Fruit fly (Drosophila melanogaster): Measurements from ENCODE around the gene msd1.

msd1 gene

dm6 chr3L:1352065-1352464, 20.5 kb downstream of the msd1 start:
- TF ChIP-seq CG33017 (tag; optimal IDR thresholded peaks at IDR 0.05) (no peak), CG12768 (GFP tag; optimal IDR thresholded peaks at IDR 0.05) (no peak), CG1620 (GFP tag; optimal IDR thresholded peaks at IDR 0.05) (peak; percentile 48), Hr96 (GFP tag; optimal IDR thresholded peaks at IDR 0.05) (no peak), ovo (GFP tag; optimal IDR thresholded peaks at IDR 0.05) (peak; percentile 76), Clk (GFP tag; optimal IDR thresholded peaks at IDR 0.05) (no peak), CG11617 (GFP tag; optimal IDR thresholded peaks at IDR 0.05) (peak; percentile 37), bab1 (GFP tag; optimal IDR thresholded peaks at IDR 0.05) (peak; percentile 67), cic (GFP tag; optimal IDR thresholded peaks at IDR 0.05) (no peak), cnc (optimal IDR thresholded peaks at IDR 0.05) (no peak), CG5204 (GFP tag; optimal IDR thresholded peaks at IDR 0.05) (no peak), pad (GFP tag; optimal IDR thresholded peaks at IDR 0.05) (no peak), CG7045 (GFP tag; optimal IDR thresholded peaks at IDR 0.05) (no peak), CG14711 (tag; optimal IDR thresholded peaks at IDR 0.05) (no peak), Mnt (GFP tag; optimal IDR thresholded peaks at IDR 0.05) (peak; percentile 20), kay (GFP tag; ENCODE audit: borderline replicate concordance) (no peak), tj (GFP tag; optimal IDR thresholded peaks at IDR 0.05) (no peak), Crg-1 (GFP tag; optimal IDR thresholded peaks at IDR 0.05) (peak; percentile 27), CG7101 (tag; optimal IDR thresholded peaks at IDR 0.05) (peak; percentile 13), toe (GFP tag; optimal IDR thresholded peaks at IDR 0.05) (no peak)

DNA sequence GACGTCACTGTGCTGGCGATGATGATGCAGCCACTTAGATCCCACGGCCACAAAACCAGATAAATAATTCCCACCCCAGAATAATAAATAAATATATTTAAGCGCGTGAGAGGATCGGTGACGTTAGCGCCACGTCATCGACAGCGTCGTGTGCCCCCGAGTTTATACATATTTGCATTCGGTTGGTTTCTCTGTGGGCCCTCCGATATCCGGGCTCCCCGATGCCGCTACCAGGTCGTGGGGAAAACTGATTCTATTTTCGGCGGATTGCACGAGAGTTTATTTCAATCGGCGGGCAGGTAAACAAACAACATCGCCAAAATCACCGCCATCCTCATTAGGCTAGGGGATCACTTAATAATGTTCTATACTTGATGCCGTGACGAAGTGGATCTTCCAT, 22.7 kb downstream of the msd1 start:
- TF ChIP-seq CG1620 (GFP tag; optimal IDR thresholded peaks at IDR 0.05): no peak

DNA sequence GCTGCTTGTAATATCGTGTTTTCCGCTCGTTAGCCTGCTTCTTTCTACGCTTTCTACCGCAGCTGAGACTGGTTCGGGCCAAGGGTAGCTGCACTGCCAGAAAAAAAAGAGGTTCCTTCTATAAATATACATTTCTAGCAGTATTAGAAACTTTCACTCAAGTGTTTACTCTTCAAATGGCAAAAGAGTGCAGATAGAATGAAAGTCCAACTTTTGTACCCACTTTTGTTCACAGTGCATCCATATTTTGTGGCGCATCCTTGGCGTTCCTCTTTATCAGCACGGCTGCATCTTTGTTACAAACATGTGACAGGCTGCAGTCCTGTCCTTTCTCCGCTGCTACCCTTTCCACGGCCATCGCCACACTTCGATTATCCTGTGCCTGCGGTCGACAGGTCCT, 26.8 kb downstream of the msd1 start:
- TF ChIP-seq tj (GFP tag; optimal IDR thresholded peaks at IDR 0.05): no peak
- no peak for TF ChIP-seq Mnt (GFP tag; optimal IDR thresholded peaks at IDR 0.05)
- no peak for TF ChIP-seq kay (GFP tag; ENCODE audit: borderline replicate concordance)
- no peak for TF ChIP-seq cic (GFP tag; optimal IDR thresholded peaks at IDR 0.05)
- no peak for TF ChIP-seq CG7045 (GFP tag; optimal IDR thresholded peaks at IDR 0.05)
- TF ChIP-seq CG14711 (tag; optimal IDR thresholded peaks at IDR 0.05): no peak
- no peak for TF ChIP-seq Crg-1 (GFP tag; optimal IDR thresholded peaks at IDR 0.05)
- TF ChIP-seq CG1620 (GFP tag; optimal IDR thresholded peaks at IDR 0.05): no peak
- TF ChIP-seq bab1 (GFP tag; optimal IDR thresholded peaks at IDR 0.05): no peak
- TF ChIP-seq pad (GFP tag; optimal IDR thresholded peaks at IDR 0.05): no peak
- no peak for TF ChIP-seq CG12768 (GFP tag; optimal IDR thresholded peaks at IDR 0.05)
- no peak for TF ChIP-seq CG5204 (GFP tag; optimal IDR thresholded peaks at IDR 0.05)
- no peak for TF ChIP-seq CG7101 (tag; optimal IDR thresholded peaks at IDR 0.05)

DNA sequence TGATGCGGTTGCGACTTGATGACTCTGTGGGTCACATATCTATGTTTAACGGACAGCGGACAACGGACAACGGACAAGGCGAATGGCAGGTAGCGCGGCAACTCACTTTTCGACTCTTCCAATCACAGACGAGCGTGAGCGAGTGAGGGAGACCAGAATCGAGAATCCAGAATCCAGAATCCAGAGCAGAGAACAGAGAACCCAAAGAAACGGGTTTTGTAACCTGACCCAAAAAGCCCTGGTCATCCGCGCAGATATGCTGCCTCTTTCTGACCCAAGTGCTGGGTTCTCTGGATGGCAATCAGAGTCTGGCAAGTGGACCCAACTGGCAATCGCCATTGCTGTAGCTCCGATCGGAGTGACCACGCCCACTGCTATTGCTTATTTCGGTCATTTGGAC, 32.8 kb downstream of the msd1 start:
- TF ChIP-seq CG7101 (tag; optimal IDR thresholded peaks at IDR 0.05): no peak
- no peak for TF ChIP-seq cnc (optimal IDR thresholded peaks at IDR 0.05)
- no peak for TF ChIP-seq CG11617 (GFP tag; optimal IDR thresholded peaks at IDR 0.05)
- TF ChIP-seq Hr96 (GFP tag; optimal IDR thresholded peaks at IDR 0.05): no peak
- TF ChIP-seq pad (GFP tag; optimal IDR thresholded peaks at IDR 0.05): no peak
- TF ChIP-seq Clk (GFP tag; optimal IDR thresholded peaks at IDR 0.05): no peak
- no peak for TF ChIP-seq tj (GFP tag; optimal IDR thresholded peaks at IDR 0.05)
- TF ChIP-seq Crg-1 (GFP tag; optimal IDR thresholded peaks at IDR 0.05): no peak
- no peak for TF ChIP-seq ovo (GFP tag; optimal IDR thresholded peaks at IDR 0.05)
- no peak for TF ChIP-seq Mnt (GFP tag; optimal IDR thresholded peaks at IDR 0.05)
- no peak for TF ChIP-seq cic (GFP tag; optimal IDR thresholded peaks at IDR 0.05)
- no peak for TF ChIP-seq CG12768 (GFP tag; optimal IDR thresholded peaks at IDR 0.05)
- TF ChIP-seq CG7045 (GFP tag; optimal IDR thresholded peaks at IDR 0.05): no peak
- TF ChIP-seq CG1620 (GFP tag; optimal IDR thresholded peaks at IDR 0.05): no peak
- no peak for TF ChIP-seq CG33017 (tag; optimal IDR thresholded peaks at IDR 0.05)
- TF ChIP-seq toe (GFP tag; optimal IDR thresholded peaks at IDR 0.05): no peak
- no peak for TF ChIP-seq bab1 (GFP tag; optimal IDR thresholded peaks at IDR 0.05)

- TF ChIP-seq cic (GFP tag; optimal IDR thresholded peaks at IDR 0.05) (peak; percentile 6), CG12768 (GFP tag; optimal IDR thresholded peaks at IDR 0.05) (no peak), Clk (GFP tag; optimal IDR thresholded peaks at IDR 0.05) (no peak), CG1620 (GFP tag; optimal IDR thresholded peaks at IDR 0.05) (no peak)
These were observed 35.5 kb downstream of the msd1 start for dm6 chr3L:1366879-1367650.

- no peak for TF ChIP-seq Mnt (GFP tag; optimal IDR thresholded peaks at IDR 0.05)
- peak; percentile 63 for TF ChIP-seq pad (GFP tag; optimal IDR thresholded peaks at IDR 0.05)
These were observed 36.7 kb downstream of the msd1 start for dm6 chr3L:1368201-1368617.

DNA sequence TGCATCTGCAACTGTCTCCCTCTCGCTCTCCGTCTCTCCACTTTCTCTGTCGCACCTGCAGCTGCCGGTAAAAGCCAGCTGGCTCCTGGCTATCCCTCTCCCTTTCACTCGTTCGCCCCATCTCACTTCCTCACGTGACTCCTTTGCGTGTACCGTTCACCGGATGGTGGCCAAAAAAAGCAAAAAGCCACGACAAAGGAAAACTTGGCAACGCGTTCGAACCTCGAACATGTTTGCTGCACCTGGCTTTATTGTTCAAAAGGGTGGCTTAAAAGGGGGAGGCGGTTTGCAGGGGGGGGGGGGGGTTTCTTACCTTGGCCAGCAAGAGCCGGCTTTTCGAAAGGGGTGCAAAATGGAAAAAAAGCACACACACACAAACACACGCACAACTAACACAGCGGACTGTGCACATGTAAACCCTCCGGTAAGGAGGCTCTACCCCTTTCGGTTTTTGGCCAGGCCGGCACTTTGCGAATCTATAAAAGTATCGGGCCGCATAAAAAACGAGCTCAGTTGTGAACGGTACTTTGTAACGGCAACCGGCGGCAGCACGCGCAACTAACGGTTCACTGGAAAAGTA, 38.6 kb downstream of the msd1 start, which contains the start of gene ru:
TSS of gene ru (plus strand) at position 530 of the 580 bp plus-strand sequence.
- TF ChIP-seq Hr96 (GFP tag; optimal IDR thresholded peaks at IDR 0.05): no peak
- TF ChIP-seq CG5204 (GFP tag; optimal IDR thresholded peaks at IDR 0.05): no peak
